Worm (Caenorhabditis elegans): Measurements from ENCODE around the gene clec-164.

The clec-164 gene

DNA sequence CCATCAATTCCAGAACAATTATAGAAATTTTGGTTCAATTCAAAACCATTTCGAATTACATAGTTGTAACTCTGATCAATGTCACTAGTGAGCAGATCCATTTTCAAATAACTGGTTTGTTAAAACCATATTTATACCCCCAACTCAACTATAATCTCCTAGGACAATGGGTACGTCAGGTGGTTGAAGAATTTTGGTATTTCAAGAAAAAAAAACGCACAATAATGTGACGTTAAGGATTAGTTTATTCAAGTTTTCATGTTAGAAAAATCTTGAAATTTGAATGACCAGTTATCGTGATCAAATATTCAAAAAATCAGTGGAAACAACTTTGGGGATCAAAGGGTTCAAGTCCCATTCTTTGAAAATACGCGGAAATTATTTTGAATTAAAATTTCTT lies 14.5 kb downstream of the clec-164 start, which contains the start of gene srt-24:
Gene srt-24 (minus strand): TSS at position 101 of the 400 bp plus-strand sequence.
- TF ChIP-seq hlh-1 (tag; optimal IDR thresholded peaks at IDR 0.05) (no peak), ham-2 (GFP tag; optimal IDR thresholded peaks at IDR 0.05) (no peak), lin-32 (GFP tag; optimal IDR thresholded peaks at IDR 0.05) (no peak), ceh-43 (GFP tag; optimal IDR thresholded peaks at IDR 0.05) (no peak), ceh-39 (tag; optimal IDR thresholded peaks at IDR 0.05) (no peak), bed-3 (GFP tag; optimal IDR thresholded peaks at IDR 0.05) (no peak), mep-1 (tag; optimal IDR thresholded peaks at IDR 0.05) (no peak), nhr-76 (tag; optimal IDR thresholded peaks at IDR 0.05) (no peak), mls-2 (tag; optimal IDR thresholded peaks at IDR 0.05) (no peak), nhr-28 (tag; optimal IDR thresholded peaks at IDR 0.05) (no peak), zip-8 (tag; optimal IDR thresholded peaks at IDR 0.05) (no peak), nhr-237 (tag; optimal IDR thresholded peaks at IDR 0.05) (no peak), lsy-2 (tag; optimal IDR thresholded peaks at IDR 0.05) (no peak), ztf-11 (tag; optimal IDR thresholded peaks at IDR 0.05) (no peak), elt-1 (tag; optimal IDR thresholded peaks at IDR 0.05; ENCODE audit: borderline replicate concordance, insufficient read depth) (no peak), sem-2 (GFP tag; optimal IDR thresholded peaks at IDR 0.05) (no peak)

DNA sequence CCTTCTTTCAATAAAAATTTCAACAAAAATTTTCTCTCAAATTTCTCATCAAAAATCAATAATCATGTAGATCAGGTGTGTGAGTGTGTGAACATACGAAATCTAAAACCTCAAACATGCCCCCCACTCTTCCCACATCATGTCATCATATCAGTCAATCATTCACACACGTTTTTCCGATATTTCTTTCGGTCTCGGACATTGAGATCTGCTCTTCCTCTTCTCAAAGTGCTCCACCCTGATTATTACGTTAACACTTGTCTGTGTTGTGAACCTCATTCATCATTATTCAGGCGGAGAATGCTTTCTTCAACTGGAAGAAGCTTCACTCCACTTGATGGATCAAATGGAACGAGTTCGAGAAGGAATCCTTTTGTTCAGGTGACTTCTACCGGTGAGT lies 20.0 kb downstream of the clec-164 start, which contains the start of gene kvs-5:
Gene kvs-5 (plus strand): TSS at position 301 of the 400 bp plus-strand sequence.
- TF ChIP-seq unc-62 (GFP tag; optimal IDR thresholded peaks at IDR 0.05) (peak; percentile 79), ceh-43 (GFP tag; optimal IDR thresholded peaks at IDR 0.05) (no peak), ham-2 (GFP tag; optimal IDR thresholded peaks at IDR 0.05) (no peak), ceh-83 (GFP tag; optimal IDR thresholded peaks at IDR 0.05) (no peak), lin-32 (GFP tag; optimal IDR thresholded peaks at IDR 0.05) (no peak)

DNA sequence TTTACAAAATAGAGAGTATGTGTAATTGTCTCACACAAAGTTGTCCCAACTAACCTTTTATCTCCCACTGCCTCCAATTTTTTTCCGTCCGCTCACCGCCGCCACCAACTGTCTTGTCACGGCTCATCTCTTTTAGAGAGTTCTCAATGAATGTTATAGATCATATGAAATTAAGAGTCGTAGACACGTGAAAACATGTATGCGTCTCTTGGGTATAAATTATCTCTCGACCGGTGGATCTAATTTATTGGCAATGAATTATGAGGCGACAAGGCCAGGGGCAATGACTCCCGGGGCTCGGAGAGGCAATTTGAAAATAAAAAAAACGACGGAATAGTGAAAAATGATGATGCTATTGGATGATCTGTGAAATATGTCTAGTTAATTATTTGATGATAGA lies 24.3 kb downstream of the clec-164 start:
- TF ChIP-seq nhr-28 (tag; optimal IDR thresholded peaks at IDR 0.05) (no peak), nhr-2 (tag; optimal IDR thresholded peaks at IDR 0.05) (peak; percentile 17), unc-62 (GFP tag; optimal IDR thresholded peaks at IDR 0.05) (peak; percentile 95), blmp-1 (tag; optimal IDR thresholded peaks at IDR 0.05) (no peak), unc-120 (tag; optimal IDR thresholded peaks at IDR 0.05; ENCODE audit: poor library complexity, severe bottlenecking) (peak; percentile 41), ces-1 (GFP tag; optimal IDR thresholded peaks at IDR 0.05) (peak; percentile 48), ztf-11 (tag; optimal IDR thresholded peaks at IDR 0.05) (no peak), hlh-1 (tag; optimal IDR thresholded peaks at IDR 0.05) (peak; percentile 78), mab-5 (tag; optimal IDR thresholded peaks at IDR 0.05) (peak; percentile 80), lin-32 (GFP tag; optimal IDR thresholded peaks at IDR 0.05) (no peak)

DNA sequence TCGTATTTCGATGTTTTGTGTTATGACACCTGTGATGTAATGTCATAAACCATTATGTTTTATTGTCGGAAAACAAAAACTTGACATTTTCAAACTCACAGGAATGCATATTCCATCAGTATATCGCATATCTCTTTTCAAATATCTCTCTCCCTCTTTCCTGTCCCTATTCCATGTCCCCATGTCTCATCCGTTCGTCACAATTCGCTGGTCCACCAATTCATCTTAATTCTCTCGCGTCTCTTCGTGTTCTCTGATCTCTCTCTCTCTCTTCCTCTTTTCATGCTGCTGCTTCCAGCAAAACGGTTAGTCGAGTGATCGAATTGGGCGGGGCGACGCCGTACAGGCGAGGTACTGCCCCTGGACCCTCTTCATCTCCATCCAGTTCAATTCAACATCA lies 25.4 kb downstream of the clec-164 start:
- no peak for TF ChIP-seq nhr-2 (tag; optimal IDR thresholded peaks at IDR 0.05)
- TF ChIP-seq elt-1 (tag; optimal IDR thresholded peaks at IDR 0.05; ENCODE audit: borderline replicate concordance, insufficient read depth) = no peak
- TF ChIP-seq ham-2 (GFP tag; optimal IDR thresholded peaks at IDR 0.05) = no peak
- TF ChIP-seq ztf-11 (tag; optimal IDR thresholded peaks at IDR 0.05) = no peak
- peak; percentile 53 for TF ChIP-seq unc-62 (GFP tag; optimal IDR thresholded peaks at IDR 0.05)
- TF ChIP-seq nhr-12 (tag; optimal IDR thresholded peaks at IDR 0.05) = no peak

DNA sequence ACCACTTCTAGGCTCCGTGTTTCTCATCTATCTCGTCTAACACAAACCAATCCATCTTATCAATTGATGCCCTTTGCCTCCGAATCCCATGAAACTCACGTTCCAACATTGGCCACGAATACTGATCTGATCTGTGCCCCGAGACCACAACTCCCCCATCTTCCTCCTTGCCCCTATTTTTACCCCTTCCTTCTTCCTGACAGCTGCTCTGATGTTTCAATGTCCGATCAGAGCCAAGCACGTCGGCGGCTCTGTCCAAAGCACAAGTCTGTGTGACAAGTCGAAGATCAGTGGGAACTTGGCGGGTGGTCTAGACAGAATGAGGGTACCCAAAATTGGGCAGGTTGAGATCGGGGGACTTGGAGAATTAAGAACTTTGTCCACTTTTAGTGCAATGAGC lies 29.9 kb downstream of the clec-164 start:
- TF ChIP-seq nhr-12 (tag; optimal IDR thresholded peaks at IDR 0.05) (no peak), pha-4 (tag; optimal IDR thresholded peaks at IDR 0.05) (no peak), ceh-39 (tag; optimal IDR thresholded peaks at IDR 0.05) (no peak)

DNA sequence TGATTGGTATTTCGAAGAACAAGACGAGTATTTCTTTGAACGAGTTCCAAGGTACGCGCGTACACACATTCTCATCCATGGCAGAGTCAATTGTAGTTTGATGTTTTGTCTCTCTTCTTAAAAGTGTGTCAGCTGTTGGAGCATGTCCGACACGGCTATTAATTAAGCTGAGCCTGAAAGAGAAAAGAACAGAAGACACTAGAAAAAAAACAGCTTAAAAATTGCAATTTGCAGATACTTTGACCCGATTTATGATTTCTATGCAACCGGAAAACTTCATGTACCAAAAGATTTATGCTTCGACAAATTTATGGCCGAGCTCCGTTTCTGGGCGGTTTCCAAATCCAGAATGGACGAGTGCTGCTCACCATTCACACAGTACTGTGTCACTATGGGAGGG lies 33.1 kb downstream of the clec-164 start:
- TF ChIP-seq tbx-8 (GFP tag; optimal IDR thresholded peaks at IDR 0.05) (no peak), blmp-1 (tag; optimal IDR thresholded peaks at IDR 0.05) (no peak), cnd-1 (tag; optimal IDR thresholded peaks at IDR 0.05) (no peak), ces-1 (GFP tag; optimal IDR thresholded peaks at IDR 0.05) (no peak), snpc-4 (tag; optimal IDR thresholded peaks at IDR 0.05) (no peak), unc-120 (tag; optimal IDR thresholded peaks at IDR 0.05; ENCODE audit: poor library complexity, severe bottlenecking) (no peak), nhr-76 (tag; optimal IDR thresholded peaks at IDR 0.05) (no peak), nhr-28 (tag; optimal IDR thresholded peaks at IDR 0.05) (no peak), flh-1 (GFP tag; optimal IDR thresholded peaks at IDR 0.05) (no peak), ham-2 (GFP tag; optimal IDR thresholded peaks at IDR 0.05) (no peak), ceh-83 (GFP tag; optimal IDR thresholded peaks at IDR 0.05) (no peak), lin-13 (tag; optimal IDR thresholded peaks at IDR 0.05) (no peak), elt-1 (tag; optimal IDR thresholded peaks at IDR 0.05; ENCODE audit: borderline replicate concordance, insufficient read depth) (no peak)

Measured in whole organism, mixed stage, embryonic.